Worm (Caenorhabditis elegans) whole organism, L3 larva: ENCODE data around the gene F18A12.7.

Experiments used
- R02D3.7 ChIP-seq: fragments of 150-350 bp; optimal IDR thresholded peaks from 2 replicates; lab custom pipeline; 2014; ENCODE audit warnings: missing biosample characterization, missing genetic modification characterization
- ZK546.5 ChIP-seq: sonication (generic microtip); optimal IDR thresholded peaks from 2 replicates; lab custom pipeline; 2017; ENCODE audit warnings: missing biosample characterization, missing genetic modification characterization
- aly-2 ChIP-seq: fragments of 150-350 bp; optimal IDR thresholded peaks from 2 replicates; lab custom pipeline; 2014; ENCODE audit warnings: missing biosample characterization, missing genetic modification characterization
- ama-1 ChIP-seq: fragments of 150-350 bp; optimal IDR thresholded peaks from 2 replicates; lab custom pipeline; 2018
- ceh-28 ChIP-seq: fragments of 150-350 bp; optimal IDR thresholded peaks from 2 replicates; lab custom pipeline; 2014; ENCODE audit warnings: missing biosample characterization, missing genetic modification reagents, missing genetic modification characterization
- ceh-82 ChIP-seq: fragments of 150-350 bp; optimal IDR thresholded peaks from 2 replicates; lab custom pipeline; 2014; ENCODE audit warnings: missing biosample characterization, missing genetic modification characterization
- daf-12 ChIP-seq: fragments of 150-350 bp; optimal IDR thresholded peaks from 2 replicates; lab custom pipeline; 2014; ENCODE audit warnings: missing biosample characterization, missing genetic modification reagents, missing genetic modification characterization
- elt-1 ChIP-seq: fragments of 150-350 bp; optimal IDR thresholded peaks from 2 replicates; lab custom pipeline; 2014; ENCODE audit warnings: missing biosample characterization, missing genetic modification characterization
- elt-3 ChIP-seq, 3 experiments: fragments of 150-350 bp in 1 of 3; sonication (generic microtip) in 2 of 3; optimal IDR thresholded peaks; 2 replicates in 2 of 3; 4 replicates in 1 of 3; lab custom pipeline; 2014 to 2017; ENCODE audit warnings: missing biosample characterization in 3 of 3, missing genetic modification characterization in 3 of 3
- eor-1 ChIP-seq, 2 experiments: fragments of 150-350 bp; optimal IDR thresholded peaks; 2 replicates each; lab custom pipeline; 2014 to 2018; ENCODE audit warnings: missing biosample characterization in 2 of 2, missing genetic modification characterization in 2 of 2
- fkh-10 ChIP-seq: sonication (generic microtip); optimal IDR thresholded peaks from 2 replicates; lab custom pipeline; 2017; ENCODE audit warnings: missing biosample characterization, missing genetic modification reagents, missing genetic modification characterization
- fos-1 ChIP-seq: fragments of 150-350 bp; optimal IDR thresholded peaks from 2 replicates; lab custom pipeline; 2014; ENCODE audit warnings: missing biosample characterization, missing genetic modification characterization
- hmg-11 ChIP-seq: sonication (generic microtip); optimal IDR thresholded peaks from 2 replicates; lab custom pipeline; 2016; ENCODE audit warnings: missing genetic modification characterization, missing compliant biosample characterization
- jun-1 ChIP-seq: fragments of 150-350 bp; optimal IDR thresholded peaks from 2 replicates; lab custom pipeline; 2014; ENCODE audit warnings: missing biosample characterization, missing genetic modification reagents, missing genetic modification characterization
- lin-15B ChIP-seq: fragments of 150-350 bp; optimal IDR thresholded peaks from 2 replicates; lab custom pipeline; 2014; ENCODE audit warnings: missing biosample characterization, missing genetic modification characterization
- lin-39 ChIP-seq: fragments of 150-350 bp; optimal IDR thresholded peaks from 2 replicates; lab custom pipeline; 2018; ENCODE audit warnings: missing biosample characterization, missing genetic modification reagents, missing genetic modification characterization
- lsy-12 ChIP-seq: sonication (generic microtip); optimal IDR thresholded peaks from 2 replicates; lab custom pipeline; 2016; ENCODE audit warnings: mild to moderate bottlenecking, missing genetic modification characterization, missing compliant biosample characterization
- mdl-1 ChIP-seq: fragments of 150-350 bp; optimal IDR thresholded peaks from 2 replicates; lab custom pipeline; 2014; ENCODE audit warnings: missing biosample characterization, missing genetic modification characterization
- mml-1 ChIP-seq: fragments of 150-350 bp; sonication (generic microtip); optimal IDR thresholded peaks from 3 replicates; lab custom pipeline; 2014; ENCODE audit warnings: missing biosample characterization, missing genetic modification characterization
- nfya-1 ChIP-seq: sonication (generic microtip); optimal IDR thresholded peaks from 2 replicates; lab custom pipeline; 2017; ENCODE audit warnings: missing genetic modification characterization, mild to moderate bottlenecking, missing compliant biosample characterization, antibody characterized with exemption, moderate library complexity; ENCODE audit not compliant: insufficient read depth
- nhr-12 ChIP-seq: fragments of 150-350 bp; optimal IDR thresholded peaks from 2 replicates; lab custom pipeline; 2014; ENCODE audit warnings: missing biosample characterization, missing genetic modification characterization
- nhr-23 ChIP-seq: fragments of 150-350 bp; optimal IDR thresholded peaks from 2 replicates; lab custom pipeline; 2014; ENCODE audit warnings: missing biosample characterization, missing genetic modification reagents, missing genetic modification characterization
- nhr-237 ChIP-seq: fragments of 150-350 bp; optimal IDR thresholded peaks from 2 replicates; lab custom pipeline; 2014; ENCODE audit warnings: missing biosample characterization, missing genetic modification characterization
- nhr-25 ChIP-seq: sonication (generic microtip); optimal IDR thresholded peaks from 2 replicates; lab custom pipeline; 2017; ENCODE audit warnings: missing biosample characterization, missing genetic modification characterization
- nhr-43 ChIP-seq: sonication (generic microtip); optimal IDR thresholded peaks from 2 replicates; lab custom pipeline; 2016; ENCODE audit warnings: mild to moderate bottlenecking, missing genetic modification characterization, missing compliant biosample characterization; ENCODE audit not compliant: poor library complexity, severe bottlenecking
- nhr-76 ChIP-seq: fragments of 150-350 bp; sonication (generic microtip); optimal IDR thresholded peaks from 5 replicates; lab custom pipeline; 2014; ENCODE audit warnings: missing biosample characterization, missing genetic modification characterization
- sea-2 ChIP-seq: fragments of 150-350 bp; sonication (generic microtip); optimal IDR thresholded peaks from 4 replicates; lab custom pipeline; 2014; ENCODE audit warnings: missing biosample characterization, missing genetic modification reagents, missing genetic modification characterization
- unc-62 ChIP-seq: fragments of 150-350 bp; sonication (generic microtip); optimal IDR thresholded peaks from 4 replicates; lab custom pipeline; 2014; ENCODE audit warnings: missing biosample characterization, missing genetic modification reagents, missing genetic modification characterization
- zag-1 ChIP-seq: fragments of 150-350 bp; optimal IDR thresholded peaks from 2 replicates; lab custom pipeline; 2014; ENCODE audit warnings: missing biosample characterization, missing genetic modification characterization
- ztf-11 ChIP-seq: fragments of 150-350 bp; optimal IDR thresholded peaks from 2 replicates; lab custom pipeline; 2014; ENCODE audit warnings: missing biosample characterization, missing genetic modification characterization
- ztf-4 ChIP-seq: fragments of 150-350 bp; optimal IDR thresholded peaks from 2 replicates; lab custom pipeline; 2014; ENCODE audit warnings: missing biosample characterization, missing genetic modification characterization

F18A12.7 gene

DNA sequence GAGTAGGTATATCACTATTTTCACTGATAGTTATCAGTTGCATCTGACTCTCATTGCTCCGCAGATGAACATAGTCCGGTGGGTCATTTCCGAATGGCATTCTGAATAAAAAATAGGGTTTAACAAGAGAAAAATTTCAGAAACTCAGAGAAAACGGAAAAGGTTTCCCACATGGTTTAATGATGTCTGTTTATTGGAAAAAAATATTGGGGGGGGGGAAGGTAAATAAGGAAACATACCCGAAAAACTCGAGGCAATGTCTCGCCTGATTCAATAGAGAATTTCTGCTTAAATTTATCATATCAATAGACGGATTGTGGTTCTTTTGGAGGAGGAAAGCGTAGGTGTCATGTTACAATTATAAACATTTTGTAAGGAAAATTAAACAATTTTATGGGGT lies 11.2 kb upstream of the F18A12.7 start, which contains the start of gene nep-11:
nep-11 (minus strand) TSS at position 101 of the 400 bp plus-strand sequence.
- TF ChIP-seq lin-39 (tag; lab: Kevin White, UChicago): no peak
- TF ChIP-seq R02D3.7 (tag; lab: Kevin White, UChicago): no peak
- no peak for TF ChIP-seq elt-3 (tag; optimal IDR thresholded peaks at IDR 0.05; lab: Kevin White, UChicago)
- TF ChIP-seq sea-2 (GFP tag; lab: Kevin White, UChicago): no peak

DNA sequence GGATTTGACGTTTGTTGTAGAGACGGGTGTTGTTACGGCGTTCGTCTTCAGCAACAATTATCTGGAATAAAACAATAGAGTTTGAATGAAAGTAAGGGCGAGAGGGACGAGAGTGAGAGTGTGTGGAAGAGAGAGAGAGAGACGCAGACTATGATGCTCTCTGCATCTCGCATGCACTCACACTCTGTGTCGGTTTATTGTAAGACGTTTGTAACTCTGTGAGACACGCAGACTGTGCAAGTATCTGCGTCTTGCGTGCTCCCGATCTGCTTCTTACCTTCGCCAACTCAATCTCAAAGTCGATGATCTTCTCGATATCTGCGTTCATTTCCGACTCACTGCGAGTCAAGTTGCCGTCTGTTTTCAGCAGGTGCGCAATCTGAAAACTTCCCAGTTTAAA lies 8.7 kb upstream of the F18A12.7 start:
- TF ChIP-seq ceh-28 (no peak), aly-2 (tag; lab: Kevin White, UChicago) (no peak), ceh-82 (tag; lab: Kevin White, UChicago) (no peak), nhr-25 (tag; lab: Kevin White, UChicago) (no peak), nfya-1 (no peak), lin-15B (tag; lab: Kevin White, UChicago) (no peak), elt-1 (tag; lab: Kevin White, UChicago) (no peak), jun-1 (tag; lab: Kevin White, UChicago) (no peak), nhr-76 (tag; lab: Kevin White, UChicago) (no peak), ztf-11 (tag; lab: Kevin White, UChicago) (no peak), nhr-23 (no peak)
- TF ChIP-seq, all 47 proteins: peak for 0

DNA sequence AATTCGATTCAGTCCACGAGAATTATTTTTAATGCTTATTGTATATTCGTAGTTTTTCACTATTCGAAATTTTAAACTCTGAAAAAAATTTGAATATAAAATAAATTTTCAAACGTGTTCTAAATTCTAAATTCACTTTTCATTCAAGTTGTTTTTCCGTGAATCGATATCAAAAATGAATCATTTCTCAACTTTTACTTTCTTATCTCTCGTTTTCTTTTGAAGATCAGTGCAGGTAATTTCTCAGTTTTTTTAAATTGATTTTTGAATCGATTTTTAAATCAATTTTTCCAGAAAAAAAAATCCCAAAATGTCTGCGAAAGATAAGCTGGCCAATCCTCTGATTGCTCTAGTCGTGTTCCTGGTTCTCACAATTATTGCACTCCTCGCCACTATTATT lies 2.2 kb upstream of the F18A12.7 start, which contains the start of gene nep-6:
nep-6 (plus strand) TSS at position 301 of the 400 bp plus-strand sequence.
- TF ChIP-seq ZK546.5 (tag; lab: Kevin White, UChicago) (no peak), ama-1 (lab: Kevin White, UChicago) (no peak), ceh-82 (tag; lab: Kevin White, UChicago) (no peak)

DNA sequence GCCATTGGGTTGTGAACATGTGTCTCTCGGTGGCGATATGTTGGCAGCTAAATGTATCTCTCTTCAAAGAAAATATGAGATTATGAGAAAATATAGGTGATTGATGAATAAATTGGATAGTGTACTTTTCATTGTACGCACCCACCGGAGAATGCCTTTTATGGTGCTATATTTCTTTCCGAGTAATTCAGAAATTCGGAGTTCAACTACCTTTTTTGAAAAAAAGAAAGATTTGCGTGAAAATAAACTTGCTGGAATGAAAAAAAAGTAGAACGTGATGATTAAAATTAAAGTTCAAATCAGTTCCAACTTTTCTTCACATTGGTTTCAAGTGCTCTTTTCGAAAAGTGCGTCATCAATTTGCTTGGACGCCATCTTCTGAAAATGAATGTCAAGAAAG lies 10.7 kb downstream of the F18A12.7 start, which contains the start of gene nep-8:
nep-8 (plus strand) TSS at position 301 of the 400 bp plus-strand sequence.
- TF ChIP-seq nhr-237 (tag; lab: Kevin White, UChicago) (no peak), lsy-12 (no peak), unc-62 (GFP tag; lab: Kevin White, UChicago) (no peak), zag-1 (no peak), elt-1 (tag; lab: Kevin White, UChicago) (no peak), jun-1 (tag; lab: Kevin White, UChicago) (no peak), nhr-25 (tag; lab: Kevin White, UChicago) (no peak), ceh-82 (tag; lab: Kevin White, UChicago) (no peak), nhr-43 (tag; lab: Kevin White, UChicago) (no peak), ztf-4 (tag; lab: Kevin White, UChicago) (no peak), nhr-23 (no peak), ztf-11 (tag; lab: Kevin White, UChicago) (no peak), elt-3 (tag; optimal IDR thresholded peaks at IDR 0.05; lab: Kevin White, UChicago) (no peak), lin-39 (tag; lab: Kevin White, UChicago) (no peak), nhr-12 (tag; lab: Kevin White, UChicago) (no peak), mdl-1 (no peak)

DNA sequence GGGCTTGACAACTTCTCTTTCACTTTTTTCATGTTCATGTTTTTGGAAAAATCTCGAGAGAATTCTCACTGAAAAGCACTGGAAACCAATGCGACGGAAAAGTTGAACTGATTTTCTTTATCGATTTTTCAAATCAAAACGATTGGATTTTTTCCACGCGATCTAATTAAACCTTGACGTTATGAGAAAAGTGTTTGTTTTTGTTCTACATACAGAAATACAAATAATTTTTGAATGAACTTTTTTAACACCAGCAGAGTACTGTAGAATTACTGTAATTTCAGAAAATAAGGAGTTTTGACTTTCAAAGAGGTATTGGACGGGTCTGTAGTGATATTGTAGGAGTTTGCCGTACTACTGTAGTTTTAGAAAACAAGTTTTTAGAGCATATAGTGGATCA lies 11.4 kb downstream of the F18A12.7 start, which contains the start of gene nep-10:
nep-10 (minus strand) TSS at position 101 of the 400 bp plus-strand sequence.
- TF ChIP-seq ceh-82 (tag; lab: Kevin White, UChicago): no peak
- no peak for TF ChIP-seq fos-1
- TF ChIP-seq daf-12 (tag; lab: Kevin White, UChicago): no peak
- no peak for TF ChIP-seq nhr-237 (tag; lab: Kevin White, UChicago)

DNA sequence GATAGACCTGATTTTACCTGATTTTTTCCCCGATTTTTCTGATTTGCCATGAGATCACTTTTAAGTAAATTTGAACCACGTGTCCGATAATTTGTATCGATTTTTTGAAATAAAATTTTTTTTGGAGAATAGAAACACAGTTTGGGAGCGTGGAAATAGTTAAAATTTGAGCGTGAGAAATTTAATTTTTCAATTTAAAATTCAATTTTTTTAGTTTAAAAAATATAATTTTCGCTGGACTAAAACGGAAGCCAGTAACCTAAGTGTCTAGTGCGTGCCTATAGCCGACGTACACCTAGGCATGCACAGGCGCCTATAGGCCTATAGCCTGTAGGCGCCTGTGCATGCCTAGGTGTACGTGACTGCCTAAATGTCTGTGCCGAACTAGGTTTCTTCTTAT lies 15.1 kb downstream of the F18A12.7 start, which contains the start of gene nep-9:
nep-9 (minus strand) TSS at position 101 of the 400 bp plus-strand sequence.
- TF ChIP-seq nhr-76 (tag; lab: Kevin White, UChicago) (no peak), fos-1 (no peak), fkh-10 (no peak), mml-1 (tag; lab: Kevin White, UChicago) (no peak), nhr-25 (tag; lab: Kevin White, UChicago) (no peak), hmg-11 (no peak), eor-1 (tag; optimal IDR thresholded peaks at IDR 0.05; lab: Kevin White, UChicago) (no peak)
